Fruit fly (Drosophila melanogaster): ENCODE results near the gene aos.

The aos gene

DNA sequence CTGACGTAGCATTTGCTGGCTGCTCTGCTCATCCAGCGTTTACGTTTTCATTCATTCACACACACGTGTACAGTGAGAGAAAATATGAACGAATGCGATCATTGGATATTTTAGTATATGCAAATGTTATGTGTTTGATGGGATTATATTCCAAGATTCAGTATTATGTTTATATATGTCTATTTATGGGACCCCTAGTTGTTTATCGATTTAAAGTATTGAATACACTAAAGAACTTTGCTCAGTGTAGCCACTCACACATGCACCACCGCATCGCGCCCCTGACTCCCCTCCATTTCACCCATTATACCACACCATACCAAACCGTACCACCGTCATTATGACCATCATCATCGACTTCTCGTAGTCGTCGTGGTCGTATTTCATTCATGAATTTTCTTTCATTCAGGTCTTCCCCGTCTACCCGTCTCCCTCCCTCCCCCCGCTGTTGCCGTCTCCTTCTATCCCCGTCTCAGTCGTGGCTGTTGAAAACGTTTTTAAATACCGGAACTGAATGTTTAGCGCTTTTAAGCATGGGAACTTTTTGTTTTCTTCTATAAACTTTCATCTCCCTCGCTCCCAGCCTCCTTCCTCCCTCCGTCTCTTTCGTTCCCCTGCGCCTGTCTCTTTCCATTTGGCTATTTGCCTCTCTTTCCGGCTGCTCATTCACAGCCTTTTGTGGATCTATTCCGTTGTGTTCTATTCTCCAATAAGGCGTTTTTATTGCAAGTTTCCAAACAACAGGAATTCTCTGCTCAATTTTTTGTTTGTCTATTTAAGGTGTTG, 2.8 kb downstream of the aos start:
- TF ChIP-seq Ets98B (GFP tag; IDR thresholded peaks at IDR 0.05), result peak; percentile 90
- peak; percentile 49 for TF ChIP-seq D1 (tag; optimal IDR thresholded peaks at IDR 0.05)
- peak; percentile 94 for TF ChIP-seq CG14655 (GFP tag; optimal IDR thresholded peaks at IDR 0.05)
- TF ChIP-seq Snoo (tag; optimal IDR thresholded peaks at IDR 0.05), result peak; percentile 66
- TF ChIP-seq rn (GFP tag; IDR thresholded peaks at IDR 0.05), result peak; percentile 58; the same call in 1 of the 2 replicates
- peak; percentile 90 for TF ChIP-seq CG17806 (tag; optimal IDR thresholded peaks at IDR 0.05)
- TF ChIP-seq CG15710 (tag; optimal IDR thresholded peaks at IDR 0.05), result peak; percentile 88
- peak; percentile 68 for TF ChIP-seq gl (tag; optimal IDR thresholded peaks at IDR 0.05)
- TF ChIP-seq fd96Ca (GFP tag; IDR thresholded peaks at IDR 0.05), result peak; percentile 87
- peak; percentile 95 for TF ChIP-seq CG8301 (tag; optimal IDR thresholded peaks at IDR 0.05)
- peak; percentile 86 for TF ChIP-seq CG32121 (GFP tag; IDR thresholded peaks at IDR 0.05)
- TF ChIP-seq CG10348 (GFP tag; IDR thresholded peaks at IDR 0.05), result peak; percentile 61; the same call in 1 of the 2 replicates
- TF ChIP-seq CG34367 (tag; optimal IDR thresholded peaks at IDR 0.05), result peak; percentile 89
- peak; percentile 77 for TF ChIP-seq Pif1B (GFP tag; optimal IDR thresholded peaks at IDR 0.05)
- peak; percentile 93 for TF ChIP-seq CG8159 (tag; optimal IDR thresholded peaks at IDR 0.05)
- peak; percentile 7 for TF ChIP-seq EcR (GFP tag; optimal IDR thresholded peaks at IDR 0.05)
- peak; percentile 90 for TF ChIP-seq CG9948 (tag; optimal IDR thresholded peaks at IDR 0.05)
- peak; percentile 94 for TF ChIP-seq CG4496 (GFP tag; IDR thresholded peaks at IDR 0.05)
- TF ChIP-seq CG12605 (GFP tag; IDR thresholded peaks at IDR 0.05), result peak; percentile 83
- peak; percentile 71 for TF ChIP-seq CG13204 (GFP tag; optimal IDR thresholded peaks at IDR 0.05)
- peak; percentile 90 for TF ChIP-seq Pif1A (GFP tag; optimal IDR thresholded peaks at IDR 0.05)

dm6 chr3L:16478608-16479203, 4.7 kb downstream of the aos start:
- TF ChIP-seq Snoo (tag; optimal IDR thresholded peaks at IDR 0.05) (no peak), fd96Ca (GFP tag; IDR thresholded peaks at IDR 0.05) (no peak), rn (GFP tag; IDR thresholded peaks at IDR 0.05) (no peak), D1 (tag; optimal IDR thresholded peaks at IDR 0.05) (peak; percentile 14), CG14655 (GFP tag; optimal IDR thresholded peaks at IDR 0.05) (no peak), gl (tag; optimal IDR thresholded peaks at IDR 0.05) (no peak), CG34367 (tag; optimal IDR thresholded peaks at IDR 0.05) (no peak), CG17806 (tag; optimal IDR thresholded peaks at IDR 0.05) (no peak), EcR (GFP tag; optimal IDR thresholded peaks at IDR 0.05) (peak; percentile 12), CG13204 (GFP tag; optimal IDR thresholded peaks at IDR 0.05) (no peak), CG4496 (GFP tag; IDR thresholded peaks at IDR 0.05) (0 out of 3 replicates have a peak, but pooled peaks have one; percentile 27), CG8159 (tag; optimal IDR thresholded peaks at IDR 0.05) (no peak), CG9948 (tag; optimal IDR thresholded peaks at IDR 0.05) (no peak)

DNA sequence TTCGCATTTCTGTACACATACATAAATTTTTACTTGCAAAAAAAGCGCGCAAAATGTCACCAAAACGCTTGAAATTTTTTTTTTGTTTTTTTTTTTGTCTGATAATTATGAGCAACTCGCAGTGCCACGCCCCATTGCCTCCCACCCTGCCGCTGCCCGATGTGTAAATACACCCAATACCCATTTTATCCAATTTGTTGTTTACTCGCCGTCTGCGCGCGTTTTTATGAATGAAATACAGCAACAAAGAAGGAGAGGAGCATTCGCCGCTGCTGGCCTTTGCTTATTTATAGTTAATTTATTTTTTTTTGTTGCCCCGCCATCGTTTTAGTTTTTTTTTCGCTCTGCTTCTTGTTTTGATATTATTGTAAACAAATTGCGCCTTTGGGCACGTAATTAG, 5.7 kb downstream of the aos start:
- no peak for TF ChIP-seq CG34367 (tag; optimal IDR thresholded peaks at IDR 0.05)
- TF ChIP-seq CG14655 (GFP tag; optimal IDR thresholded peaks at IDR 0.05), result no peak
- TF ChIP-seq CG17806 (tag; optimal IDR thresholded peaks at IDR 0.05), result no peak
- no peak for TF ChIP-seq D1 (tag; optimal IDR thresholded peaks at IDR 0.05)
- TF ChIP-seq CG15710 (tag; optimal IDR thresholded peaks at IDR 0.05), result no peak

dm6 chr3L:16477134-16477702, 6.2 kb downstream of the aos start:
- TF ChIP-seq CG4496 (GFP tag; IDR thresholded peaks at IDR 0.05) (peak; percentile 20; the same call in 2 of the 3 replicates), CG9948 (tag; optimal IDR thresholded peaks at IDR 0.05) (no peak), CG10348 (GFP tag; IDR thresholded peaks at IDR 0.05) (no peak), CG12605 (GFP tag; IDR thresholded peaks at IDR 0.05) (peak; percentile 47)

- peak; percentile 34 for TF ChIP-seq Pif1A (GFP tag; optimal IDR thresholded peaks at IDR 0.05)
- TF ChIP-seq CG9948 (tag; optimal IDR thresholded peaks at IDR 0.05), result peak; percentile 92
- TF ChIP-seq CG12605 (GFP tag; IDR thresholded peaks at IDR 0.05), result no peak
- peak; percentile 93 for TF ChIP-seq CG15710 (tag; optimal IDR thresholded peaks at IDR 0.05)
- peak; percentile 36 for TF ChIP-seq gl (tag; optimal IDR thresholded peaks at IDR 0.05)
- TF ChIP-seq rn (GFP tag; IDR thresholded peaks at IDR 0.05), result no peak
- TF ChIP-seq Ets98B (GFP tag; IDR thresholded peaks at IDR 0.05), result no peak
- TF ChIP-seq CG17806 (tag; optimal IDR thresholded peaks at IDR 0.05), result peak; percentile 87
- no peak for TF ChIP-seq fd96Ca (GFP tag; IDR thresholded peaks at IDR 0.05)
- peak; percentile 83 for TF ChIP-seq CG34367 (tag; optimal IDR thresholded peaks at IDR 0.05)
- peak; percentile 67 for TF ChIP-seq Snoo (tag; optimal IDR thresholded peaks at IDR 0.05)
- TF ChIP-seq CG8301 (tag; optimal IDR thresholded peaks at IDR 0.05), result peak; percentile 85
- TF ChIP-seq D1 (tag; optimal IDR thresholded peaks at IDR 0.05), result peak; percentile 93
- TF ChIP-seq CG4496 (GFP tag; IDR thresholded peaks at IDR 0.05), result 0 out of 3 replicates have a peak, but pooled peaks have one; percentile 31
- TF ChIP-seq CG10348 (GFP tag; IDR thresholded peaks at IDR 0.05), result no peak
- TF ChIP-seq CG8159 (tag; optimal IDR thresholded peaks at IDR 0.05), result peak; percentile 94
- peak; percentile 46; the same call in 1 of the 2 replicates for TF ChIP-seq CG32121 (GFP tag; IDR thresholded peaks at IDR 0.05)
- TF ChIP-seq Pif1B (GFP tag; optimal IDR thresholded peaks at IDR 0.05), result peak; percentile 68
- TF ChIP-seq EcR (GFP tag; optimal IDR thresholded peaks at IDR 0.05), result peak; percentile 1
- TF ChIP-seq CG14655 (GFP tag; optimal IDR thresholded peaks at IDR 0.05), result peak; percentile 91
- TF ChIP-seq CG13204 (GFP tag; optimal IDR thresholded peaks at IDR 0.05), result peak; percentile 59
Measured at dm6 chr3L:16476709-16477119, 6.7 kb downstream of the aos start.

All from whole organism, pupa.